Worm (Caenorhabditis elegans): ENCODE results near the gene ugt-46.

ugt-46 gene

ce11 chrX:527663-528062, 2.4 kb downstream of the ugt-46 start:
- TF ChIP-seq F10E7.11 (tag; optimal IDR thresholded peaks at IDR 0.05) (no peak), tbp1 (GFP tag; optimal IDR thresholded peaks at IDR 0.05) (no peak), snpc-1.3 (tag; optimal IDR thresholded peaks at IDR 0.05; ENCODE audit: insufficient read depth) (no peak), mcd-1 (GFP tag; IDR thresholded peaks at IDR 0.05) (no peak), F23B12.7 (tag; optimal IDR thresholded peaks at IDR 0.05; ENCODE audit: insufficient read depth) (no peak), nhr-120 (GFP tag; IDR thresholded peaks at IDR 0.05) (no peak), hsf-1 (GFP tag; IDR thresholded peaks at IDR 0.05) (no peak), akir-1 (GFP tag; optimal IDR thresholded peaks at IDR 0.05) (no peak), Y56A3A.18 (GFP tag; IDR thresholded peaks at IDR 0.05) (no peak), mxl-1 (tag; optimal IDR thresholded peaks at IDR 0.05) (no peak), F52B5.7 (tag; optimal IDR thresholded peaks at IDR 0.05) (no peak), xnd-1 (tag; optimal IDR thresholded peaks at IDR 0.05) (no peak), nhr-179 (tag; optimal IDR thresholded peaks at IDR 0.05) (no peak), Y67H2A.10 (GFP tag; conservative IDR thresholded peaks at IDR 0.05) (no peak), F49E8.2 (tag; optimal IDR thresholded peaks at IDR 0.05; ENCODE audit: insufficient read depth) (no peak), egl-18 (GFP tag; IDR thresholded peaks at IDR 0.05) (no peak), B0336.3 (GFP tag; IDR thresholded peaks at IDR 0.05) (no peak), ZK185.1 (tag; optimal IDR thresholded peaks at IDR 0.05; ENCODE audit: poor library complexity, severe bottlenecking) (no peak), ceh-91 (GFP tag; IDR thresholded peaks at IDR 0.05) (no peak), rec-8 (tag; optimal IDR thresholded peaks at IDR 0.05) (no peak)

DNA sequence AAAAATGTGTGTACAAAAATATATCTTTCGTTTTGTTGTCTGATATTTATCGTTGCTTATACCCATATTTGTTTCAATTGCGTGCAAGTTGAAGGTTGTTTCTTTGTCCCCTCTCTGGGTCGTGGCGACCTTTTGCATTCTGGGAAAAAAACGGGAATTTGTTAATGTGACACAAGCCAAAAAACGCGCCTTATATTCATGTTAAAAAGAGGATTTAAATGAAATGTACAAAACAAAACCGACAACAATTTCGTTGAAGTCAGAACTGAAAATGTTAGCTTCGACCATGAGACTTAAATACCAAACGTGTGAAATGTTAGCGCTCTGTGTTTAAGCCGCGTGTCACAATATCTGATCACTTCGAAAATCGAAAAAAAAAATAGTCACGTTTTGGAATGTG, 5.6 kb downstream of the ugt-46 start:
- TF ChIP-seq attf-6 (GFP tag; IDR thresholded peaks at IDR 0.05) = no peak
- no peak for TF ChIP-seq ets-4 (GFP tag; optimal IDR thresholded peaks at IDR 0.05)
- TF ChIP-seq B0261.1 (tag; optimal IDR thresholded peaks at IDR 0.05) = no peak
- TF ChIP-seq C17E4.6 (GFP tag; IDR thresholded peaks at IDR 0.05) = no peak
- no peak for TF ChIP-seq ekl-4 (GFP tag; IDR thresholded peaks at IDR 0.05)
- no peak for TF ChIP-seq Y53G8AR.9 (GFP tag; conservative IDR thresholded peaks at IDR 0.05)
- TF ChIP-seq dox-1 (GFP tag; IDR thresholded peaks at IDR 0.05) = no peak
- no peak for TF ChIP-seq chd-7 (tag; optimal IDR thresholded peaks at IDR 0.05)
- no peak for TF ChIP-seq sdz-38 (tag; optimal IDR thresholded peaks at IDR 0.05)
- TF ChIP-seq dpff-1 (tag; optimal IDR thresholded peaks at IDR 0.05) = no peak
- TF ChIP-seq egl-18 (GFP tag; IDR thresholded peaks at IDR 0.05) = no peak
- TF ChIP-seq lin-54 (GFP tag; optimal IDR thresholded peaks at IDR 0.05) = no peak
- TF ChIP-seq mes-4 (tag; optimal IDR thresholded peaks at IDR 0.05) = no peak
- TF ChIP-seq tbx-9 (tag; optimal IDR thresholded peaks at IDR 0.05; ENCODE audit: borderline replicate concordance) = no peak
- no peak for TF ChIP-seq aptf-3 (GFP tag; IDR thresholded peaks at IDR 0.05)
- TF ChIP-seq ceh-100 (GFP tag; IDR thresholded peaks at IDR 0.05) = no peak

DNA sequence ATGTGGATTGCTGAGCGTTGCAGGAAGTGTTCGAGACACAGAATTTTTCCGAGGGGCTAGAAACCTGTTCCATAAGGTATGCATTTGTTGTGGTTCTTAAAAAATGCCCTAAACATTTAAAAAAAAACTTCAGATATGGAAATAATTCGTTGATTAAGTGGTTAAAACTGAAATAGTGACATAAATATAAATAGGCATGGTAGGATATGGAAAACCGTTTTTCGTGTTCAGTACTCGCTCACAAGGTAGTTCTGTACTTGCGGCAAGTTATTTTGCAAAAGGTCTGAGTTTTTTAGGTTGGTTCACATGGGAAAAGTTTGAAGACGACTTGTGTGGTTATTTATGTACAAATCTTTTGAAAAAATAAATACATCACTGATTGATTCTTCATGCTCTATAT, 9.2 kb downstream of the ugt-46 start, which contains the start of gene B0310.3:
B0310.3 (minus strand) TSS at position 101 of the 400 bp plus-strand sequence.
- TF ChIP-seq nhr-27 (tag; optimal IDR thresholded peaks at IDR 0.05) (no peak), T26A5.8 (tag; optimal IDR thresholded peaks at IDR 0.05) (no peak), snpc-4 (GFP tag; optimal IDR thresholded peaks at IDR 0.05) (no peak), snpc-4 (tag; optimal IDR thresholded peaks at IDR 0.05) (no peak)

Data from whole organism, young adult.